Fruit fly (Drosophila melanogaster) whole organism: ENCODE measurements around the gene klg.

Experiments
- CG8478 ChIP-seq: fragments of >200 bp; optimal IDR thresholded peaks from 2 replicates; lab custom pipeline; 2018; ENCODE audit warnings: inconsistent platforms
- Dll ChIP-seq: fragments of >200 bp; optimal IDR thresholded peaks from 2 replicates; lab custom pipeline; 2017
- EcR ChIP-seq, 2 experiments: fragments of >200 bp; optimal IDR thresholded peaks; 2 replicates each; lab custom pipeline; 2017; ENCODE audit warnings: missing biosample characterization in 2 of 2, missing genetic modification characterization in 2 of 2, missing genetic modification reagents in 2 of 2
- pan ChIP-seq: fragments of >200 bp; optimal IDR thresholded peaks from 2 replicates; lab custom pipeline; 2017
- psq ChIP-seq: fragments of >200 bp; optimal IDR thresholded peaks from 2 replicates; lab custom pipeline; 2017
- usp ChIP-seq: fragments of >200 bp; optimal IDR thresholded peaks from 2 replicates; lab custom pipeline; 2017; ENCODE audit warnings: missing biosample characterization, missing genetic modification characterization, mixed read lengths

klg gene

dm6 chr3R:22899041-22899440, at the start of gene klg:
TSS of gene klg (plus strand) at chr3R:22899284.
- TF ChIP-seq usp (no peak), Dll (peak; percentile 1)

dm6 chr3R:22861982-22862381, 37.1 kb upstream of the klg start:
- TF ChIP-seq pan (lab: Kevin White, UChicago): no peak
- TF ChIP-seq Dll: no peak
- no peak for TF ChIP-seq CG8478 (lab: Kevin White, UChicago)
- no peak for TF ChIP-seq EcR (GFP tag; optimal IDR thresholded peaks at IDR 0.05; lab: Kevin White, UChicago)
- no peak for TF ChIP-seq psq

- no peak for TF ChIP-seq psq
- no peak for TF ChIP-seq Dll
- no peak for TF ChIP-seq CG8478 (lab: Kevin White, UChicago)
Observed at dm6 chr3R:22877610-22878009, 21.5 kb upstream of the klg start.

DNA sequence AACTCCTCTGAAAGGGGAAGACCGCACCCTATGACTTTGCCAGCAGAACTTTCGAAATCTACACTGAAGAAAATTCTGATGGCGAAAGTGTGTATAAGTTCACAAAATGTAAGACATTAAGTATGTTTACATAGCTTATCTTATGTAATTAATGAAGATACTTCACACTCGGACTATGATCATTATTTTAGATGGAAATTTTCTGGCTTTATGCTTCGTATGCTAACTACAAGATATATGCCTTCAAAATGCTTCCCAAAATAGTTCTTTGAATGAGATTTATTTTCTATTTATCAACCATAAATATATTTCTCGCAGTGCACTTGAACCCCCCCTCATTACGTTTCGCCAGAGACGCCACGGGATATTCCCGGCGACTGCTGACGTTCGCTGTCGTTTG, 20.7 kb upstream of the klg start:
- TF ChIP-seq usp: no peak

dm6 chr3R:22886832-22887231, 12.3 kb upstream of the klg start:
- no peak for TF ChIP-seq Dll
- TF ChIP-seq CG8478 (lab: Kevin White, UChicago): no peak
- no peak for TF ChIP-seq usp
- TF ChIP-seq EcR (GFP tag; optimal IDR thresholded peaks at IDR 0.05; lab: Kevin White, UChicago): no peak
- no peak for TF ChIP-seq pan (lab: Kevin White, UChicago)
- TF ChIP-seq psq: no peak

dm6 chr3R:22889302-22889701, 9.8 kb upstream of the klg start:
- TF ChIP-seq usp (no peak), pan (lab: Kevin White, UChicago) (no peak), Dll (no peak), psq (no peak), EcR (GFP tag; optimal IDR thresholded peaks at IDR 0.05; lab: Kevin White, UChicago) (no peak), CG8478 (lab: Kevin White, UChicago) (no peak)

DNA sequence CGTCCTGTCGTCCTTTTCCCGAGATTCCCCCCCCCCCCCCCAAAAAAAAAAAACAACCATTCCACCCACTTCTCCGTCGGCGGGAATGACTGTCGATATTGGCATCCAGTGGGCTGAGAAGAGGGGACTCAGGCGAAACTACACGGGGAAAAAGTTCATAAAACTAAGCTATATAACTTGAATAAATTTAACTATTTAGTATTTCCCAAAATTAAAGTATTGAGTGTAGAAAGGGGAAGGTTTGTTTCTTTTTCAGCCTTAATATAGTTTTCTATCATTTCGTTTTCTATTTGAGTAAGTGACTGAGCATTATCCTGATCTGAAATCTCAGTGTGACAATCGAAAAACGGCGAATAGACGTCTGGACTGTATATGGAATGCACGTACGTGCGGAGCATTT, 7.4 kb upstream of the klg start:
- no peak for TF ChIP-seq EcR (GFP tag; optimal IDR thresholded peaks at IDR 0.05; lab: Kevin White, UChicago)
- TF ChIP-seq usp: no peak
- no peak for TF ChIP-seq CG8478 (lab: Kevin White, UChicago)
- no peak for TF ChIP-seq pan (lab: Kevin White, UChicago)
- no peak for TF ChIP-seq psq
- TF ChIP-seq Dll: no peak

DNA sequence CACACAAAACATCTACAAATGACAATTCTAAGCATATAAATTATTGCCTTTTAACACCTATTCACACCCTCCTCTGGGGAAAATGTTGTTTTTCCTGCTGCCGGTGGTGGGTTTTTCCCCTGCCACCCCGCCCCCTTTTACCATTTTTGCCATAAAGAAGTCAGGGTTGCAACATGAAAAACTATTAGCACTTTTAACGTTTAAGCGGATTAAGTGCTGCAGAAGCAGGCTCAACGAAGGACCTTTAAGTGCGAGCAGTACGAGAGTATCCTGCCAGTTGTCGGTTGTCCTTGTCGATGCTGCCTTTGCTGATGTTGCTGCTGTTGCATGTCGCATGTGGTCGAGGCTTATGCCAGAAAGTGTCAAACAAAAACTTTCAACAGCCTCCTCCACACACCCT, 3.7 kb upstream of the klg start:
- TF ChIP-seq psq (no peak), usp (no peak), CG8478 (lab: Kevin White, UChicago) (no peak)

- no peak for TF ChIP-seq usp
- no peak for TF ChIP-seq psq
- no peak for TF ChIP-seq CG8478 (lab: Kevin White, UChicago)
- TF ChIP-seq EcR (GFP tag; optimal IDR thresholded peaks at IDR 0.05; lab: Kevin White, UChicago): no peak
- no peak for TF ChIP-seq Dll
- TF ChIP-seq pan (lab: Kevin White, UChicago): no peak
Observed at dm6 chr3R:22898307-22898706, 777 bp upstream of the klg start.

DNA sequence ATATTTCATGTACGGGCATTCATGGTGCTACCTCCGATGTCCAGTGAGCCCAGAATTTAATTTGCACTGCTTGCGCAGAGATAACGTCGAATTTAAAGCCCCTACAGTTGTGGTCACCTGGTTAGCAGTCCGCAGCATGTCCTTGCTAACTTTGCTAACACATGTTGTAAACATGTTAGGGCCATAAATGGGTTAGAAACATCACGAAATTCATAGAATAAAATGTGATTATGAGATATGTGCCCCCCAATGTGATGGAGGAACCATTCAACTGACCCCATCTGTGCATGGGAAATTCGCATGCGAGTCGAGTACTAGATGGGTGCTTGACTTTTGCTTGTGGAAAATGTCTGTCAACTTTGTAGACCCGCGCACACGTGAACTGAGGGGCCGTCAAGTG, 12.0 kb downstream of the klg start:
- TF ChIP-seq usp (no peak), pan (lab: Kevin White, UChicago) (no peak), CG8478 (lab: Kevin White, UChicago) (no peak), psq (no peak), EcR (GFP tag; optimal IDR thresholded peaks at IDR 0.05; lab: Kevin White, UChicago) (no peak), Dll (no peak)

- TF ChIP-seq psq (no peak), Dll (no peak), CG8478 (lab: Kevin White, UChicago) (no peak), EcR (GFP tag; optimal IDR thresholded peaks at IDR 0.05; lab: Kevin White, UChicago) (no peak), usp (no peak), pan (lab: Kevin White, UChicago) (no peak)
Observed at dm6 chr3R:22923052-22923451, 24.0 kb downstream of the klg start, which contains the start of gene CG6660. TSS of gene CG6660 (plus strand) at chr3R:22923352.

DNA sequence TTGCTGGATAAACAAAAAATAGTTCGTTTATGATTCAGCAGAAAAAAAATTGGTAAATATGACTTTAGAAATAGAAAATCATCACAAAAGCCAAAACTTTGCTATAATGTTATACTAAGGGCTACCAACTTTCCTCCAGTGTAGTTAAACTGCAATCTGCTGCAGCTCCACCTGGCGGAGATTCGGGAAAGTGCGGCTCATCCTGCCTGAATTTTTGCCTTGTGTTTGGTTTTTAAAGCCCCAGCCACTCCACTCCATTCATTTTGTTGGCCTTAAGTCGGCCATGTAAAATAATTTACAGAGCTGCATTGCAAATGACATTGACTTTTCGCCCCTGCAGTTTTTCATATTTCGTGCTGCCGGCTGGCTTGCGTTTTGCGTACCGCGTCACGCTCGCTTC, 66.1 kb downstream of the klg start:
- no peak for TF ChIP-seq Dll
- TF ChIP-seq psq: no peak
- TF ChIP-seq usp: no peak
- TF ChIP-seq EcR (GFP tag; optimal IDR thresholded peaks at IDR 0.05; lab: Kevin White, UChicago): no peak
- TF ChIP-seq pan (lab: Kevin White, UChicago): no peak
- TF ChIP-seq CG8478 (lab: Kevin White, UChicago): no peak

- TF ChIP-seq EcR (GFP tag; optimal IDR thresholded peaks at IDR 0.05; lab: Kevin White, UChicago) (no peak), CG8478 (lab: Kevin White, UChicago) (no peak), pan (lab: Kevin White, UChicago) (no peak), psq (no peak), Dll (no peak), usp (no peak)
Observed at dm6 chr3R:22965984-22966383, 66.9 kb downstream of the klg start, which contains the start of gene Tpl94D. TSS of gene Tpl94D (plus strand) at chr3R:22966284.

- TF ChIP-seq Dll (no peak), usp (no peak), CG8478 (lab: Kevin White, UChicago) (no peak), EcR (GFP tag; optimal IDR thresholded peaks at IDR 0.05; lab: Kevin White, UChicago) (no peak), psq (no peak), pan (lab: Kevin White, UChicago) (no peak)
Observed at dm6 chr3R:22976997-22977396, 77.9 kb downstream of the klg start, which contains the start of gene Gbp3. TSS of gene Gbp3 (plus strand) at chr3R:22977270.
